Fruit fly (Drosophila melanogaster): ENCODE measurements around the gene gammaTub23C.
A peak's percentile ranks its signal among the peaks of the same experiment; 100 is the strongest.

The gammaTub23C gene

dm6 chr2L:2931555-2932131 is 41.0 kb upstream of the gammaTub23C start (continued):
- peak; percentile 0 for TF ChIP-seq CG6813 (GFP tag; optimal IDR thresholded peaks at IDR 0.05)
- TF ChIP-seq Nf-YC (tag; optimal IDR thresholded peaks at IDR 0.05), result no peak
- TF ChIP-seq D19B (GFP tag; optimal IDR thresholded peaks at IDR 0.05), result no peak
- TF ChIP-seq sim (GFP tag; IDR thresholded peaks at IDR 0.05), result no peak
- TF ChIP-seq sug (tag; optimal IDR thresholded peaks at IDR 0.05), result no peak
- TF ChIP-seq Dek (tag; optimal IDR thresholded peaks at IDR 0.05), result no peak
- no peak for TF ChIP-seq eyg (GFP tag; optimal IDR thresholded peaks at IDR 0.05)
- no peak for TF ChIP-seq CG30403 (GFP tag; optimal IDR thresholded peaks at IDR 0.05)
- peak; percentile 87 for TF ChIP-seq Ets65A (GFP tag)
- TF ChIP-seq p53 (GFP tag; optimal IDR thresholded peaks at IDR 0.05), result no peak
- TF ChIP-seq CG17359 (tag; optimal IDR thresholded peaks at IDR 0.05), result no peak
- no peak for TF ChIP-seq repo (GFP tag; optimal IDR thresholded peaks at IDR 0.05)
- TF ChIP-seq Meics (GFP tag; optimal IDR thresholded peaks at IDR 0.05), result peak; percentile 20
- no peak for TF ChIP-seq unc-4 (GFP tag; IDR thresholded peaks at IDR 0.05; ENCODE audit: partially characterized antibody)
- no peak for TF ChIP-seq Doc2 (GFP tag; IDR thresholded peaks at IDR 0.05)
- TF ChIP-seq CG12391 (tag; optimal IDR thresholded peaks at IDR 0.05), result peak; percentile 17
- TF ChIP-seq org-1 (GFP tag; optimal IDR thresholded peaks at IDR 0.05), result peak; percentile 11
- TF ChIP-seq az2 (GFP tag; optimal IDR thresholded peaks at IDR 0.05), result no peak
- TF ChIP-seq CG13287 (GFP tag; IDR thresholded peaks at IDR 0.05; ENCODE audit: partially characterized antibody), result no peak
- TF ChIP-seq Trl (optimal IDR thresholded peaks at IDR 0.05), result no peak
- no peak for TF ChIP-seq Trl (GFP tag; optimal IDR thresholded peaks at IDR 0.05)
- TF ChIP-seq CG2120 (GFP tag; optimal IDR thresholded peaks at IDR 0.05), result peak; percentile 36
- TF ChIP-seq dmrt99B (tag; optimal IDR thresholded peaks at IDR 0.05), result peak; percentile 49
- peak; percentile 8 for TF ChIP-seq CG15269 (tag; optimal IDR thresholded peaks at IDR 0.05)
- no peak for TF ChIP-seq trem (tag; optimal IDR thresholded peaks at IDR 0.05)
- TF ChIP-seq Abd-B (GFP tag; optimal IDR thresholded peaks at IDR 0.05), result peak; percentile 17
- TF ChIP-seq psq (GFP tag; optimal IDR thresholded peaks at IDR 0.05), result no peak
- no peak for TF ChIP-seq H15 (GFP tag; IDR thresholded peaks at IDR 0.05)
- no peak for TF ChIP-seq CG1529 (GFP tag; optimal IDR thresholded peaks at IDR 0.05)
- TF ChIP-seq cwo (GFP tag; optimal IDR thresholded peaks at IDR 0.05), result no peak
- TF ChIP-seq CG16813 (GFP tag; IDR thresholded peaks at IDR 0.05; ENCODE audit: partially characterized antibody), result no peak
- no peak for TF ChIP-seq Side (GFP tag; optimal IDR thresholded peaks at IDR 0.05)
- TF ChIP-seq dati (GFP tag; IDR thresholded peaks at IDR 0.05), result no peak
- TF ChIP-seq CG15601 (tag; optimal IDR thresholded peaks at IDR 0.05), result no peak
- no peak for TF ChIP-seq CG7357 (GFP tag; IDR thresholded peaks at IDR 0.05)
- no peak for TF ChIP-seq Rx (GFP tag; IDR thresholded peaks at IDR 0.05)
- TF ChIP-seq CG11247 (GFP tag; IDR thresholded peaks at IDR 0.05), result no peak
- TF ChIP-seq CG9727 (GFP tag; optimal IDR thresholded peaks at IDR 0.05), result peak; percentile 1
- no peak for TF ChIP-seq CG31388 (GFP tag; optimal IDR thresholded peaks at IDR 0.05)
- TF ChIP-seq stwl (tag; optimal IDR thresholded peaks at IDR 0.05), result no peak
- TF ChIP-seq CG9932 (GFP tag; IDR thresholded peaks at IDR 0.05), result no peak
- TF ChIP-seq so (GFP tag; IDR thresholded peaks at IDR 0.05), result 0 out of 3 replicates have a peak, but pooled peaks have one; percentile 50
- TF ChIP-seq CG10979 (tag; optimal IDR thresholded peaks at IDR 0.05), result peak; percentile 9
- TF ChIP-seq CG2712 (tag; optimal IDR thresholded peaks at IDR 0.05), result no peak
- TF ChIP-seq fru (optimal IDR thresholded peaks at IDR 0.05), result no peak
- TF ChIP-seq trh (GFP tag; optimal IDR thresholded peaks at IDR 0.05), result no peak
- no peak for TF ChIP-seq NfI (GFP tag; optimal IDR thresholded peaks at IDR 0.05)
- no peak for TF ChIP-seq MBD-R2 (GFP tag; IDR thresholded peaks at IDR 0.05)
- TF ChIP-seq Lim3 (GFP tag; IDR thresholded peaks at IDR 0.05), result no peak
- no peak for TF ChIP-seq Spps (tag; optimal IDR thresholded peaks at IDR 0.05)
- no peak for TF ChIP-seq CG16863 (GFP tag; optimal IDR thresholded peaks at IDR 0.05)
- TF ChIP-seq Dp (GFP tag; optimal IDR thresholded peaks at IDR 0.05), result no peak
